Worm (Caenorhabditis elegans) whole organism, L3 larva: ENCODE results near the gene srsy-2.
A peak's percentile ranks its signal among the peaks of the same experiment; 100 is the strongest.

Source experiments
- R02D3.7 ChIP-seq: fragments of 150-350 bp; optimal IDR thresholded peaks from 2 replicates; lab custom pipeline; 2014; ENCODE audit warnings: missing biosample characterization, missing genetic modification characterization
- ZK546.5 ChIP-seq: sonication (generic microtip); optimal IDR thresholded peaks from 2 replicates; lab custom pipeline; 2017; ENCODE audit warnings: missing biosample characterization, missing genetic modification characterization
- aly-2 ChIP-seq: fragments of 150-350 bp; optimal IDR thresholded peaks from 2 replicates; lab custom pipeline; 2014; ENCODE audit warnings: missing biosample characterization, missing genetic modification characterization
- ama-1 ChIP-seq: fragments of 150-350 bp; optimal IDR thresholded peaks from 2 replicates; lab custom pipeline; 2018
- ceh-16 ChIP-seq: sonication (generic microtip); optimal IDR thresholded peaks from 2 replicates; lab custom pipeline; 2017; ENCODE audit warnings: missing biosample characterization, missing genetic modification characterization
- ceh-28 ChIP-seq: fragments of 150-350 bp; optimal IDR thresholded peaks from 2 replicates; lab custom pipeline; 2014; ENCODE audit warnings: missing biosample characterization, missing genetic modification reagents, missing genetic modification characterization
- ceh-82 ChIP-seq: fragments of 150-350 bp; optimal IDR thresholded peaks from 2 replicates; lab custom pipeline; 2014; ENCODE audit warnings: missing biosample characterization, missing genetic modification characterization
- ceh-9 ChIP-seq: sonication (generic microtip); optimal IDR thresholded peaks from 2 replicates; lab custom pipeline; 2018; ENCODE audit warnings: missing biosample characterization, missing genetic modification characterization
- daf-12 ChIP-seq: fragments of 150-350 bp; optimal IDR thresholded peaks from 2 replicates; lab custom pipeline; 2014; ENCODE audit warnings: missing biosample characterization, missing genetic modification reagents, missing genetic modification characterization
- egl-27 ChIP-seq: sonication (generic microtip); optimal IDR thresholded peaks from 4 replicates; lab custom pipeline; 2017; ENCODE audit warnings: missing biosample characterization, missing genetic modification reagents, missing genetic modification characterization
- egl-5 ChIP-seq: fragments of 150-350 bp; optimal IDR thresholded peaks from 2 replicates; lab custom pipeline; 2017; ENCODE audit warnings: missing biosample characterization, missing genetic modification reagents, missing genetic modification characterization, inconsistent platforms
- elt-1 ChIP-seq: fragments of 150-350 bp; optimal IDR thresholded peaks from 2 replicates; lab custom pipeline; 2014; ENCODE audit warnings: missing biosample characterization, missing genetic modification characterization
- elt-2 ChIP-seq: sonication (generic microtip); optimal IDR thresholded peaks from 2 replicates; lab custom pipeline; 2016; ENCODE audit warnings: missing genetic modification reagents, mild to moderate bottlenecking, missing genetic modification characterization, missing compliant biosample characterization
- elt-3 ChIP-seq, 3 experiments: fragments of 150-350 bp in 1 of 3; sonication (generic microtip) in 2 of 3; optimal IDR thresholded peaks; 2 replicates in 2 of 3; 4 replicates in 1 of 3; lab custom pipeline; 2014 to 2017; ENCODE audit warnings: missing biosample characterization in 3 of 3, missing genetic modification characterization in 3 of 3
- eor-1 ChIP-seq, 2 experiments: fragments of 150-350 bp; optimal IDR thresholded peaks; 2 replicates each; lab custom pipeline; 2014 to 2018; ENCODE audit warnings: missing biosample characterization in 2 of 2, missing genetic modification characterization in 2 of 2
- fkh-10 ChIP-seq: sonication (generic microtip); optimal IDR thresholded peaks from 2 replicates; lab custom pipeline; 2017; ENCODE audit warnings: missing biosample characterization, missing genetic modification reagents, missing genetic modification characterization
- fkh-2 ChIP-seq: fragments of 150-350 bp; optimal IDR thresholded peaks from 2 replicates; lab custom pipeline; 2014; ENCODE audit warnings: missing biosample characterization, missing genetic modification reagents, missing genetic modification characterization
- fos-1 ChIP-seq: fragments of 150-350 bp; optimal IDR thresholded peaks from 2 replicates; lab custom pipeline; 2014; ENCODE audit warnings: missing biosample characterization, missing genetic modification characterization
- hmg-11 ChIP-seq: sonication (generic microtip); optimal IDR thresholded peaks from 2 replicates; lab custom pipeline; 2016; ENCODE audit warnings: missing genetic modification characterization, missing compliant biosample characterization
- jun-1 ChIP-seq: fragments of 150-350 bp; optimal IDR thresholded peaks from 2 replicates; lab custom pipeline; 2014; ENCODE audit warnings: missing biosample characterization, missing genetic modification reagents, missing genetic modification characterization
- lin-15B ChIP-seq: fragments of 150-350 bp; optimal IDR thresholded peaks from 2 replicates; lab custom pipeline; 2014; ENCODE audit warnings: missing biosample characterization, missing genetic modification characterization
- lin-39 ChIP-seq: fragments of 150-350 bp; optimal IDR thresholded peaks from 2 replicates; lab custom pipeline; 2018; ENCODE audit warnings: missing biosample characterization, missing genetic modification reagents, missing genetic modification characterization
- lsy-12 ChIP-seq: sonication (generic microtip); optimal IDR thresholded peaks from 2 replicates; lab custom pipeline; 2016; ENCODE audit warnings: mild to moderate bottlenecking, missing genetic modification characterization, missing compliant biosample characterization
- mdl-1 ChIP-seq: fragments of 150-350 bp; optimal IDR thresholded peaks from 2 replicates; lab custom pipeline; 2014; ENCODE audit warnings: missing biosample characterization, missing genetic modification characterization
- mml-1 ChIP-seq: fragments of 150-350 bp; sonication (generic microtip); optimal IDR thresholded peaks from 3 replicates; lab custom pipeline; 2014; ENCODE audit warnings: missing biosample characterization, missing genetic modification characterization
- nfya-1 ChIP-seq: sonication (generic microtip); optimal IDR thresholded peaks from 2 replicates; lab custom pipeline; 2017; ENCODE audit warnings: missing genetic modification characterization, mild to moderate bottlenecking, missing compliant biosample characterization, antibody characterized with exemption, moderate library complexity; ENCODE audit not compliant: insufficient read depth
- nhr-11 ChIP-seq: fragments of 150-350 bp; optimal IDR thresholded peaks from 2 replicates; lab custom pipeline; 2014; ENCODE audit warnings: missing biosample characterization, missing genetic modification characterization
- nhr-12 ChIP-seq: fragments of 150-350 bp; optimal IDR thresholded peaks from 2 replicates; lab custom pipeline; 2014; ENCODE audit warnings: missing biosample characterization, missing genetic modification characterization
- nhr-23 ChIP-seq: fragments of 150-350 bp; optimal IDR thresholded peaks from 2 replicates; lab custom pipeline; 2014; ENCODE audit warnings: missing biosample characterization, missing genetic modification reagents, missing genetic modification characterization
- nhr-237 ChIP-seq: fragments of 150-350 bp; optimal IDR thresholded peaks from 2 replicates; lab custom pipeline; 2014; ENCODE audit warnings: missing biosample characterization, missing genetic modification characterization
- nhr-25 ChIP-seq: sonication (generic microtip); optimal IDR thresholded peaks from 2 replicates; lab custom pipeline; 2017; ENCODE audit warnings: missing biosample characterization, missing genetic modification characterization
- nhr-28 ChIP-seq: fragments of 150-350 bp; optimal IDR thresholded peaks from 2 replicates; lab custom pipeline; 2014; ENCODE audit warnings: missing biosample characterization, missing genetic modification characterization
- nhr-43 ChIP-seq: sonication (generic microtip); optimal IDR thresholded peaks from 2 replicates; lab custom pipeline; 2016; ENCODE audit warnings: mild to moderate bottlenecking, missing genetic modification characterization, missing compliant biosample characterization; ENCODE audit not compliant: poor library complexity, severe bottlenecking
- nhr-67 ChIP-seq: fragments of 150-350 bp; optimal IDR thresholded peaks from 2 replicates; lab custom pipeline; 2014; ENCODE audit warnings: missing biosample characterization, missing genetic modification characterization
- nhr-76 ChIP-seq: fragments of 150-350 bp; sonication (generic microtip); optimal IDR thresholded peaks from 5 replicates; lab custom pipeline; 2014; ENCODE audit warnings: missing biosample characterization, missing genetic modification characterization
- nhr-77 ChIP-seq: fragments of 150-350 bp; optimal IDR thresholded peaks from 2 replicates; lab custom pipeline; 2014; ENCODE audit warnings: missing biosample characterization, missing genetic modification characterization
- pha-4 ChIP-seq: fragments of 150-350 bp; optimal IDR thresholded peaks from 2 replicates; lab custom pipeline; 2014; ENCODE audit warnings: missing biosample characterization, missing genetic modification reagents, missing genetic modification characterization
- pqm-1 ChIP-seq: fragments of 150-350 bp; optimal IDR thresholded peaks from 2 replicates; lab custom pipeline; 2017; ENCODE audit warnings: missing biosample characterization, missing genetic modification characterization, inconsistent platforms
- sea-2 ChIP-seq: fragments of 150-350 bp; sonication (generic microtip); optimal IDR thresholded peaks from 4 replicates; lab custom pipeline; 2014; ENCODE audit warnings: missing biosample characterization, missing genetic modification reagents, missing genetic modification characterization
- skn-1 ChIP-seq: fragments of 150-350 bp; optimal IDR thresholded peaks from 2 replicates; lab custom pipeline; 2014; ENCODE audit warnings: missing biosample characterization, missing genetic modification characterization
- snpc-4 ChIP-seq: fragments of 150-350 bp; optimal IDR thresholded peaks from 2 replicates; lab custom pipeline; 2014; ENCODE audit warnings: missing biosample characterization, missing genetic modification characterization
- tbx-2 ChIP-seq: sonication (generic microtip); optimal IDR thresholded peaks from 2 replicates; lab custom pipeline; 2016; ENCODE audit warnings: mild to moderate bottlenecking, missing genetic modification characterization, missing compliant biosample characterization
- unc-39 ChIP-seq: sonication (generic microtip); optimal IDR thresholded peaks from 4 replicates; lab custom pipeline; 2017; ENCODE audit warnings: missing biosample characterization, missing genetic modification characterization
- unc-62 ChIP-seq: fragments of 150-350 bp; sonication (generic microtip); optimal IDR thresholded peaks from 4 replicates; lab custom pipeline; 2014; ENCODE audit warnings: missing biosample characterization, missing genetic modification reagents, missing genetic modification characterization
- zag-1 ChIP-seq: fragments of 150-350 bp; optimal IDR thresholded peaks from 2 replicates; lab custom pipeline; 2014; ENCODE audit warnings: missing biosample characterization, missing genetic modification characterization
- ztf-11 ChIP-seq: fragments of 150-350 bp; optimal IDR thresholded peaks from 2 replicates; lab custom pipeline; 2014; ENCODE audit warnings: missing biosample characterization, missing genetic modification characterization
- ztf-4 ChIP-seq: fragments of 150-350 bp; optimal IDR thresholded peaks from 2 replicates; lab custom pipeline; 2014; ENCODE audit warnings: missing biosample characterization, missing genetic modification characterization

The srsy-2 gene

DNA sequence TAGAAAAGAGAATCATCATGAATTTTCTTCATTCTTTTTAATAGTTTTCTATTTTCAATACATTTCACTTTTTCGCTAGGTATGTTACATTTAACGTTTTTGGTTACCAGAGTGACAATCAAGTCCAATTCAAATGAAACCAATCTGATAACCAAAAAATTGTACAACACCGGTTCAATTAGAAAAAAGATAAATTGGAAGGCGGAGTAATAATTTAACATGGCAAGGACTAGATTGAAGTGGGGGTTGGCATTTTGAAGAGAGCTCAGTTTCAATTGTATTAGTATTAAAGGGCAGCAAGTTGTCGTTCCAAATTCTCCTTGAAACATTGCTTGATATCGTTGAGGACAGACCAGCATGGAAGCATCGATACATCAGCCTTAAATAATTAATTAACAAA is 25.8 kb upstream of the srsy-2 start:
- TF ChIP-seq R02D3.7 (tag; lab: Kevin White, UChicago) (no peak), ama-1 (no peak), tbx-2 (tag; lab: Kevin White, UChicago) (no peak), lin-15B (tag; lab: Kevin White, UChicago) (no peak), aly-2 (tag; lab: Kevin White, UChicago) (peak; percentile 14), pqm-1 (tag; lab: Kevin White, UChicago) (no peak), egl-27 (no peak)

DNA sequence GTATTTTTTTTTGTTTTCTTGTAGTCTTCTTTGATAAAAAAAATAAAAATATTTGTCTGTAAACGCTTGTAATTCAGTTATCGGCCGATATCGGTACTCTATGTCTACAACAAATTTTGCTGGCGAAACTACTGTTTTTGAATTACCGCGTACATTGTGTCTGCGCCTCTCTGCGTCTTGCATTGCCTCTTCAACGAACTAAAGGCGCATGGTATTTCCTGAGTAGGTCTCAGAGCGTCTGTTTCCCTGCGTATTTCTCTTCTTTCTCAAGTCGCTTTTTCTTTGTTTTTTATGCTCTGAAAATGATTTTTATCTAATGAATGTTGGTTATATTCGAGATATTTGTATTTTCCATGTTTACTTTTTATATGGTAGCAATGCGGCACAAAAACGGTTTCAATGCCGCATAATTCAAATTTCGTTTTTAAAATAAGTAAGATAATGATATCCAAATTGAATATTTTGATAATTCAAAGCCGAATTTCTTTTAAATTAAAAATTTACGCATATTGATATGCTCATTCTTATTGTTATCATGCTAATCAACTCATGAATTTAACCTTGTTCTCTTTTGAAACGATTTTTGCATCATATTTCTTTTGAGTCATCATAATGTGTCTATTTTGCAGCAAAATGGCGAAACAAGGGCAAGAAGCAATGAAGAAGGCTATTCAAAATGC is 24.0 kb upstream of the srsy-2 start, which contains the start of gene phb-2:
Gene phb-2 (plus strand): TSS at position 630 of the 680 bp plus-strand sequence.
- peak; percentile 51 for TF ChIP-seq elt-2 (tag; lab: Kevin White, UChicago)
- no peak for TF ChIP-seq ztf-4
- peak; percentile 20 for TF ChIP-seq R02D3.7 (tag; lab: Kevin White, UChicago)
- peak; percentile 88 for TF ChIP-seq nhr-25
- peak; percentile 53 for TF ChIP-seq nhr-43
- no peak for TF ChIP-seq aly-2 (tag; lab: Kevin White, UChicago)
- TF ChIP-seq lin-15B (tag; lab: Kevin White, UChicago): peak; percentile 84
- TF ChIP-seq mml-1: no peak
- TF ChIP-seq ceh-28 (tag; lab: Kevin White, UChicago): peak; percentile 53
- no peak for TF ChIP-seq zag-1 (tag; lab: Kevin White, UChicago)
- no peak for TF ChIP-seq unc-39
- TF ChIP-seq sea-2 (GFP tag; lab: Kevin White, UChicago): no peak
- TF ChIP-seq elt-1: no peak
- TF ChIP-seq nhr-67 (tag; lab: Kevin White, UChicago): no peak
- no peak for TF ChIP-seq ceh-16
- TF ChIP-seq nhr-28 (tag; lab: Kevin White, UChicago): no peak
- no peak for TF ChIP-seq ceh-9
- TF ChIP-seq skn-1 (tag; lab: Kevin White, UChicago): peak; percentile 72
- TF ChIP-seq elt-3 (tag; optimal IDR thresholded peaks at IDR 0.05; lab: Kevin White, UChicago): peak in 1 of 3 experiments; percentile 4
- peak; percentile 71 for TF ChIP-seq hmg-11 (tag; lab: Kevin White, UChicago)
- TF ChIP-seq lsy-12 (tag; lab: Kevin White, UChicago): no peak
- TF ChIP-seq daf-12: no peak
- TF ChIP-seq snpc-4 (tag; lab: Kevin White, UChicago): peak; percentile 79
- TF ChIP-seq nfya-1 (tag; lab: Kevin White, UChicago): peak; percentile 90
- TF ChIP-seq pha-4: peak; percentile 94
- no peak for TF ChIP-seq ztf-11 (tag; lab: Kevin White, UChicago)
- TF ChIP-seq mdl-1 (tag; lab: Kevin White, UChicago): no peak
- no peak for TF ChIP-seq nhr-12 (tag; lab: Kevin White, UChicago)
- no peak for TF ChIP-seq unc-62 (GFP tag; lab: Kevin White, UChicago)
- TF ChIP-seq ZK546.5 (tag; lab: Kevin White, UChicago): no peak
- TF ChIP-seq jun-1 (tag; lab: Kevin White, UChicago): peak; percentile 18
- TF ChIP-seq ama-1: peak; percentile 76
- TF ChIP-seq nhr-77 (tag; lab: Kevin White, UChicago): no peak
- no peak for TF ChIP-seq fos-1 (tag; lab: Kevin White, UChicago)
- no peak for TF ChIP-seq tbx-2 (tag; lab: Kevin White, UChicago)
- TF ChIP-seq eor-1 (tag; optimal IDR thresholded peaks at IDR 0.05; lab: Kevin White, UChicago): no peak
- TF ChIP-seq lin-39 (tag; lab: Kevin White, UChicago): peak; percentile 91
- TF ChIP-seq fkh-2: no peak
- TF ChIP-seq nhr-11: peak; percentile 53
- TF ChIP-seq egl-27: peak; percentile 8
- no peak for TF ChIP-seq fkh-10 (GFP tag; lab: Kevin White, UChicago)
- TF ChIP-seq nhr-237 (tag; lab: Kevin White, UChicago): no peak
- TF ChIP-seq nhr-76 (tag; lab: Kevin White, UChicago): no peak
- peak; percentile 11 for TF ChIP-seq pqm-1 (tag; lab: Kevin White, UChicago)
- peak; percentile 77 for TF ChIP-seq nhr-23
- TF ChIP-seq egl-5 (tag; lab: Kevin White, UChicago): peak; percentile 89
- TF ChIP-seq ceh-82 (tag; lab: Kevin White, UChicago): peak; percentile 6
